Worm (Caenorhabditis elegans): Measurements from ENCODE around the gene hdl-1.

hdl-1 gene

ce11 chrIV:11919067-11919466 lies 30.6 kb downstream of the hdl-1 start:
- no peak for TF ChIP-seq hmg-20 (GFP tag; IDR thresholded peaks at IDR 0.05)
- TF ChIP-seq gei-17 (GFP tag; optimal IDR thresholded peaks at IDR 0.05) = no peak
- no peak for TF ChIP-seq ceh-58 (GFP tag; IDR thresholded peaks at IDR 0.05)
- TF ChIP-seq ztf-3 (GFP tag; optimal IDR thresholded peaks at IDR 0.05) = no peak
- TF ChIP-seq ceh-27 (GFP tag; optimal IDR thresholded peaks at IDR 0.05) = no peak
- no peak for TF ChIP-seq rpc-1 (optimal IDR thresholded peaks at IDR 0.05)
- no peak for TF ChIP-seq rpc-1 (tag; optimal IDR thresholded peaks at IDR 0.05)

ce11 chrIV:11917886-11918285 lies 31.7 kb downstream of the hdl-1 start:
- TF ChIP-seq egl-18 (GFP tag; IDR thresholded peaks at IDR 0.05) (no peak), nhr-80 (tag; optimal IDR thresholded peaks at IDR 0.05) (peak; percentile 61)

ce11 chrIV:11916907-11917306 lies 32.7 kb downstream of the hdl-1 start, which contains the start of gene ZK822.10:
TSS of gene ZK822.10 (plus strand) at chrIV:11917137.
- TF ChIP-seq ceh-79 (tag; optimal IDR thresholded peaks at IDR 0.05) (no peak), B0019.2 (GFP tag; conservative IDR thresholded peaks at IDR 0.05) (no peak), mxl-1 (tag; optimal IDR thresholded peaks at IDR 0.05) (no peak), sdz-38 (tag; optimal IDR thresholded peaks at IDR 0.05) (no peak), ztf-25 (GFP tag; IDR thresholded peaks at IDR 0.05) (no peak), F55B11.4 (tag; optimal IDR thresholded peaks at IDR 0.05; ENCODE audit: borderline replicate concordance, insufficient read depth) (no peak), Y95B8A.8 (GFP tag; IDR thresholded peaks at IDR 0.05) (no peak), unc-62 (GFP tag; optimal IDR thresholded peaks at IDR 0.05) (peak; percentile 48), fkh-3 (tag; optimal IDR thresholded peaks at IDR 0.05) (no peak), rec-8 (tag; optimal IDR thresholded peaks at IDR 0.05) (no peak), nhr-80 (tag; optimal IDR thresholded peaks at IDR 0.05) (peak; percentile 74), repo-1 (tag; optimal IDR thresholded peaks at IDR 0.05) (no peak), F39B2.1 (GFP tag; IDR thresholded peaks at IDR 0.05) (no peak), cebp-1 (GFP tag; IDR thresholded peaks at IDR 0.05) (no peak), cebp-1 (tag; optimal IDR thresholded peaks at IDR 0.05) (peak; percentile 6), hmg-1.2 (GFP tag; IDR thresholded peaks at IDR 0.05) (no peak), tbx-9 (tag; optimal IDR thresholded peaks at IDR 0.05; ENCODE audit: borderline replicate concordance) (no peak), dpff-1 (tag; optimal IDR thresholded peaks at IDR 0.05) (no peak), snpc-4 (GFP tag; optimal IDR thresholded peaks at IDR 0.05) (no peak), snpc-4 (tag; optimal IDR thresholded peaks at IDR 0.05) (no peak)

- no peak for TF ChIP-seq F23B12.7 (tag; optimal IDR thresholded peaks at IDR 0.05; ENCODE audit: insufficient read depth)
- TF ChIP-seq F52B5.7 (tag; optimal IDR thresholded peaks at IDR 0.05) = no peak
- TF ChIP-seq zim-3 (tag; optimal IDR thresholded peaks at IDR 0.05) = no peak
- TF ChIP-seq tbx-9 (tag; optimal IDR thresholded peaks at IDR 0.05; ENCODE audit: borderline replicate concordance) = no peak
- no peak for TF ChIP-seq repo-1 (tag; optimal IDR thresholded peaks at IDR 0.05)
- no peak for TF ChIP-seq lin-35 (GFP tag; optimal IDR thresholded peaks at IDR 0.05)
- peak; percentile 35 for TF ChIP-seq ceh-27 (GFP tag; optimal IDR thresholded peaks at IDR 0.05)
- no peak for TF ChIP-seq snpc-1.3 (tag; optimal IDR thresholded peaks at IDR 0.05; ENCODE audit: insufficient read depth)
- 0 out of 2 replicates have a peak, but pooled peaks have one; percentile 8 for TF ChIP-seq egl-44 (GFP tag; IDR thresholded peaks at IDR 0.05)
- no peak for TF ChIP-seq madf-10 (tag; optimal IDR thresholded peaks at IDR 0.05)
- no peak for TF ChIP-seq athp-1 (tag; optimal IDR thresholded peaks at IDR 0.05)
- TF ChIP-seq ccch-3 (GFP tag; optimal IDR thresholded peaks at IDR 0.05) = no peak
- TF ChIP-seq snpc-3.4 (tag; optimal IDR thresholded peaks at IDR 0.05) = peak; percentile 16
- TF ChIP-seq snpc-4 (GFP tag; optimal IDR thresholded peaks at IDR 0.05) = no peak
- peak in 1 of 4 experiments; percentile 6 for TF ChIP-seq snpc-4 (tag; optimal IDR thresholded peaks at IDR 0.05)
- TF ChIP-seq F39B2.1 (GFP tag; IDR thresholded peaks at IDR 0.05) = no peak
- TF ChIP-seq nfya-1 (tag; optimal IDR thresholded peaks at IDR 0.05; ENCODE audit: borderline replicate concordance, insufficient read depth) = no peak
- peak; percentile 79 for TF ChIP-seq hsf-1 (GFP tag; IDR thresholded peaks at IDR 0.05)
- no peak for TF ChIP-seq mes-4 (tag; optimal IDR thresholded peaks at IDR 0.05)
- peak; percentile 9 for TF ChIP-seq unc-62 (GFP tag; optimal IDR thresholded peaks at IDR 0.05)
- no peak for TF ChIP-seq ztf-18 (tag; optimal IDR thresholded peaks at IDR 0.05)
- no peak for TF ChIP-seq nhr-90 (tag; optimal IDR thresholded peaks at IDR 0.05)
These were observed 33.7 kb downstream of the hdl-1 start, which contains the start of gene ZK822.9 for ce11 chrIV:11915768-11916453. TSS of gene ZK822.9 (plus strand) at chrIV:11915947.

Measured in whole organism, young adult.